Fruit fly (Drosophila melanogaster) ovary, adult (tissue): Measurements from ENCODE around the gene Sf3b1.

Experiments used
- CG17801 ChIP-seq: fragments of 200-800 bp; optimal IDR thresholded peaks from 2 replicates; lab custom pipeline; 2019; ENCODE audit warnings: missing biosample characterization, mild to moderate bottlenecking, missing genetic modification characterization, moderate library complexity; ENCODE audit not compliant: partially characterized antibody

Gene Sf3b1

DNA sequence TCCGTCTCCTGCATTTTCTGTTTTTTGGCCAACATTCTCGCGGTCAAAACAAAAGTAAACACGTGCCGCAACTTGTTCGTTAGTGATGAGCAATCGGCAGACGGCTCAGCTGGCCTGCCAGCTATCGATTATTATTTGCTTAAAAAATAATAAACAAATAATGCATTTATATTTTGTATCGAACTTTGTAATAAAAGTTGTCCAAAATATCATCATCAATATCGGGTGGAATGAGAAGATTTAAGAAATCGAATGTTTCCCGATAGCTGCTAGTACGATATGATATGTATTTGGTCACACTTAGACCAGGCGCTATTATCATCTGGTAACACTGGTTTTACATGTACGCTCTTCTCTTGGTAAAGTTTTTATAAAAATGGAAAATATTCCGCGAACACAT, at the start of gene Sf3b1, which contains the start of gene Nle:
Gene Sf3b1, plus strand, starts transcription at position 311 of the 400 bp plus-strand sequence.
Gene Nle, minus strand, starts transcription at position 92 of the 400 bp plus-strand sequence.
- peak; percentile 28 for TF ChIP-seq CG17801 (GFP tag; lab: Kevin White, UChicago)

DNA sequence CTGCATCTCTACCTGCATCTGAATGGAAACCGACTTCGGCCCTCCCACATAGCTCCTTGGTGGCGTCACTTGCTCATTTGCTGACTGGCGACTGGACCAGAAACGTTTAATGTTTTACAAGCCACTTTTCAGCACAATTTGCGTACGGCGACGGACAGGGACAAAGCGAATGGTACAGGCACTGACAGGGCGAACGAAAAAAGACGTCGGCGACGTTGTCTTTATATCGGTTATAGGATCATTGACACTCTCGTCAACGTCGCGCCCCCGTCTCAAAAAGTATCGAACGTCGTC, 49.6 kb upstream of the Sf3b1 start:
- no peak for TF ChIP-seq CG17801 (GFP tag; lab: Kevin White, UChicago)

DNA sequence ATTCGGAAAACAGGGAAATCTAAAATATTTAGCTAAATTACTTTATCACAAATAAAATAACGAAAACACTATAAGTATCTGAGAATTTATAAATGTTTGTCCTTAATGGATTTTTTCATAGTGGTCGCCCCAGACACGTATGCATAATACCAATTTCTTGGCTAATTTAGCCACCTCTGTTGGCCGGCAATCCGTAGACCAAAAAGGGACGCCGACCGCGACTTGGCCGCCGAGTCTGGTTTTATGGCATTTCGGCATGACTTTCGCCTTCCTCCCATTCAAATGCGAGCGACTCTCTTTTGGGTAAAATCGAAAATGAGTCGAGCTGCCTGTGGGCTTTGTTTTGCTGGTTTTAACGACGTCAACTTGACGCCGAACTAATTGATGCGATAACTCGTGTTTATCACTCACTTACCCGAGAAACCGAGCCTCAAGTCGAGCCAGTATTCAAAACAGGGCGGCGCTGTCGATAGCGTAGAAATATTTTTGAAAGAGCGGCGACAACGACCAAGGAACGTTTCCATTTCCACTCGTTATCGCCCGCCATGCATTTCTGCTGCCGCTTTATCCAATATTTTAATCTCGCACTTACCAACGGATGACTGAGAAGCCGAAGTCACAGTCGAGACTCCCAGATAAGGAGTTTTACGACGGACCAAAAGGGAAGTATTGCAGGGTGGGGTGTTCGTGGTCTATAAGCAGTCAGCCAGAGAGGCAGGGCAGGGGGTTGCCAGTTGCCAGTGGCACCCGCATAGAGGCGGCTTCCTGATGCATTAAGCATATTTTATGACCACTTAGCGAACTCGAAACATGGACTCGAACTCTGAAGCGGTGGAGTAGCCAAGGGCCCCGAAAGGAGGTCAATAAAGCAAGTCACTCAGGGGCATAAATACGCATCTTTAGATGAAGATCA, 48.9 kb upstream of the Sf3b1 start:
- no peak for TF ChIP-seq CG17801 (GFP tag; lab: Kevin White, UChicago)

DNA sequence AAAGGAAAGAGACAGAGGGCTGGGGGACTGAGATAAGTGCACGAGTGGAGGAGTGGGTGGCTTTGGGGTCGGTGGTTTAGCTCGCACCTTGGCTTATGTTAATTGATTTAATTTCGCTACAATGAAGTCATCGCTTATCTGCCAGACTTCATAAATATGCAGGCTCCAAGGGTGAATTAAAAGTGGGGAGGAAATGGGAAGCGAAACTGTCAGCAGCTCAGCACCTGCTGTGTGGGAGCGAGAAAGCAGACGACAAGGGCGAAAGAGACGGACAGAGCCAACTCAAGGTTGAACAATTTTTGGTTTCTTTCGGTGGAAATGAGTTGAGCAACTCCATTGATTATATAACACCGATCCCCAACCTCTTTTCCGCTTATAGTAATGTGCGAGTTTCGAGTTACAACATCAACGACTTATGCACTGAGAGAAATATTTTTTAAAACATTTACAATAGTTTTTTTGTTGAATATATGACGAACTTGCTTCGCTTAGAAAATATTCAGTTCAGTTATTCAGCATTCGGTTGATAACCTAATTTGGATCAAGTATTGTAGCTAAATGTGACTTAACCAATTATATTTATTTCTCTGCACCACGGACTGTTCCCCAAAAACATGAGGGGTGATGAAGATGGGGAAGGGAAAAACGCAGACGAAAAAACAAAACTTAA, 47.7 kb upstream of the Sf3b1 start:
- peak; percentile 62 for TF ChIP-seq CG17801 (GFP tag; lab: Kevin White, UChicago)

DNA sequence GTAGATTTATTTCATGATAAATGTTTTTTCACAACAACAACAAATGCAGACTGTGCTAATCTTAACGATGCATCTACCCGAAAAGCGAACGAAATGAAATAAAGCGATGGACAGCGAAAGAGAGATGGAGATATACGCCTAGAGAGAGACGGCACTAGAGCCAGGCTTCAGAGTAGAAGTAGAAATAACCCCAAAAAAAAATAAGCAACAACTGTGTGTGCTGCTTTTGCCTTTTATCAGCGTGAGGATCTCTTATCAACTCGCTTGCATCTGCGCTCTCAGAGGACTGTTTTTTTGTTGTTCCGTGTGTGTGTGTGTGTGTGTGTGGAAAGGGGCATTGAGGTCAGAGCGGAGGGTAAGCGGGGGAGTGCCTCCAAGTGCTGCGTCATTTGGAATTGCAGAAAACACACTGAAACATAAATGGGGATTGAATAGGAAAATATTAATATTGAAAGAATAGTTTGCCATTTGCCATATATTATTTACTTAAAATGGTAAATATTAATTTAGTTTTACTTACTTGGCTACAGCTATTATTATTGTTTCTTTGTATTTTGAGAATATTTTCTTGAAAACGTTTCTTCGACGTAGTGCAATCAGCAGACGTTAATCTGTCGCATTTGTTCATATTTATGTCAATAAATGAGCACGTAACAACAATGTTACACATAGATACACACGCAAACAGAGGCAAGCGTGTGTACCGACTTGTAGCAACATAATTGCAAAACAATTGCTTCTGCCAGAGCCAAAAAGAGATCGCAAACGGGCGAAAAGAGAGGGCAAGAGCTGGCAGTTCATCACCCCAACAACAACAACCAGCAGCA, 46.9 kb upstream of the Sf3b1 start:
- TF ChIP-seq CG17801 (GFP tag; lab: Kevin White, UChicago), result no peak

DNA sequence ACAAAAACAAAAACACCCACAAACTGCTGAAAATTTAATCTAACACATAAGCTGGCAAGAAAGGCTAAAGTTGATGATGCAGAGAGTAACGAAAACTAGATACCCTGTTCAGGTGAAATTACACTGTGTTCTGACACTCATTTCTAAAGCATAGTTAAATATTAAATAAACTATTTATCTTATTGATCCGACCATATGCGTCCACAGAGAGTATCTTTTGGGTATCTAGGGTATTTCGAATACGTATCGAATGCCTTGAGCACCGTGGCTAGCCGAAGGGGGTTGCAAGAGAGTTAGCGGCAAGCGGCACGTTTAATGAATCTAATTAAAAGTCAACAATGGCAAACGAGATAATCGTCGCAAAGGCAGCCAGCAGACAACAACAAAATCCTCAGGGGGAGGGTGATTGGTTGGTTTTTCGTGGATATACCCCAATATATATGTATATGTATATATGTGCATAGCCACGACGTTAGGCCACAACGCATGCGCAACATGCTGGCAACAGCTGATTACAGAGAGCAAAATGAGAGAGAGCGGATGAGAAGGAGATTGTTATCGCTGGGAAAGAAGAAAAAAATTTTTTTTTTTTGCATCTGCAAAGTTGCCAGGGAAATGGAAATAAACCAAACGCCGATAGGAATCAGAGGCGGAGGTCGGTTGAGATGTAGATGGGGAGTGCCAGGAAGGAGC, 46.1 kb upstream of the Sf3b1 start:
- no peak for TF ChIP-seq CG17801 (GFP tag; lab: Kevin White, UChicago)

DNA sequence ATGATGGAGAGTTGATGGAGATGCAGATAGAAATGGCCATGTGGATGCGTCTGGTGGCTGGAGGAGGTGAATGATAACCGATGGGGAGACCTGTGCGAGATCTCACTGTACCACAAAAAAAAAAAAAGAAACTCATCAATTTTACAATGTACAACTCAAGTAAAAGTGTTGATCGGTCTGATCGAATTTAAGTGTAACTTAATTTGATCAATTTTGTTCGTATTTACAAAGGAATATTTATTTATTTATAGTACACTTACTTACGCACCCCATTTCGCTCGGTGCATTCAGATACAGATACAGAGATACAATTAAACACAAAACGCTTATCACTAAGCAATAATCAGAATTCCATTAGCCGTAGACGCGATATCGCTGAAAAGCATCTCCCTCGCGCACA, 45.4 kb upstream of the Sf3b1 start:
- TF ChIP-seq CG17801 (GFP tag; lab: Kevin White, UChicago), result no peak

DNA sequence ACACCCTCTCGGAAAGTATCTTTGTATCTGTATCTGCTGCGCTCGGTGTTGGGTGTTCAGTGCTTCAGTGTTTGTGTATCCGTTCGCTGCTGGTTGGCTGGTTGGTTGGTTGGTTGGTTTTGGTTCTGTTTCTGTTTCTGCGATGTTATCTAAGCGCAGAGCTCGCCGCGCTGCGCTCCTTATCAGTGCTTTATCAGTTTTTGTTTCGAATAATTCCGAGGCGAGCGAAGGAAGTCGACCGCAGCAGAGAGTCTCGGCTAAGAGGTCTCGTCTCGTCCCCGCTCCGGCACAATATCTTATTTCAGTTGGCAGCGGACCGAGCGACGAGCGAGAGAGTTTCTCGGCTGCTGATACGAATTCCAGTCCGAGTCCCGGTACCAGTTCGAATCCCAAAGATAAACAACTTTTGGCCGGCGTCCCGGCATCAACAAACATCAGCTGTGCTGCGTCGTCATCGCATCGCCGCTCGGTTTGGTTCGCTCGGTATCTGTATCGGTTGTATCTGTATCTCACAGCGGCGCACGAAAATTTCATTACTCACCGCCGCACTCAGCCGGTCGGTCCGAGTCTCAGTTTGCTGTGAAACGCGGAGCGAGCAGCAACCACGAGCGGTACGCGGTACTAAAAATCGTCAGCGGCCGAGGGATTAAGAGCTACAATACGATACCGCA, 44.8 kb upstream of the Sf3b1 start:
- peak; percentile 36 for TF ChIP-seq CG17801 (GFP tag; lab: Kevin White, UChicago)

DNA sequence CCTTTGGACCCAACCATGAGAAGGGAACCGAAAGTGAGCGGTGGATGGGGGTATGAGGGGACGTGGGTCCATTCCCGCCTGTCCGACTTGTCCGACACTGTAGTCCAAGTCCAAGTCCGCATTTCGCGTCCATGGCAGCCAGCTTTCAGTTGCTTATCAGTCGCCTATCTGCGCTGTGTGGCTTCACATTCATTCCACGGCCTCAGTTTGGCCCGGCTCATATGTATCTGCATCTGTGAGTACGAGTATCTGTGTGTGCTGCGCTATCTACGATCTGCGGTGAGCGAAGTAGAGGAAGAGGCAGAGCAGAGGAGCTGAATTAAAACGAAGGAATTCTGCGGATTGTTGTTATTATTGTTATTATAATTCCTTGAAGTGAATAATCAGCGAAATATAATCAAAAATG, 43.6 kb upstream of the Sf3b1 start:
- TF ChIP-seq CG17801 (GFP tag; lab: Kevin White, UChicago), result no peak

DNA sequence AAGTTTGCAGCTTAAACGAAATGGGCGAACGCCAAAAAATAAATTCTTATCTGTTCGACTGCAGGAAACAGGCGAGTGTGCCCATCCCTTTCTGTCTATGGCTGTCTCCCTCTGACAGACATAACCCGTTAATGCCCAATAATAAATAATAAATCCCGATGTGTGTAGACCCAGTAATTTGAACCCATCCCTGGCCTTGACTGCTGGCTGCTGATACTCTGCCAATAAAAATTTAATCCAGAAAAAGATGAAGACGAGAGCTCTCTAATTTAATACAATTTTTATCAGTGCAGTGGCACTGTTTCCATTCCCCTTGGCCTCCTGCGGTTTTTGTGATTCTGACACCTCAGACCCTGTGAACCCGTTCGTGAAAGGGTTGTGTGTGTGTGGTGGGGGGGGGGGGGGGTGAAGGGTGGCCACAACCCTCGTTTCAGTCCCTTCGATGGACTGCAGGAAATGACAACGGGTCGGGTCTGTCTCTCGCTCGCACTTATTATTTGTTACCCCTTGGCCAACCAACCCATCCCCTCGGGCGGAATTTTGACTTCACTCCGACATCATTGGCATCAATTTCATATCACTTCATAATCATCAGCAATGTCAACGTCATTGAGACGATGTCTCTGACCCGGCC, 42.5 kb upstream of the Sf3b1 start:
- TF ChIP-seq CG17801 (GFP tag; lab: Kevin White, UChicago), result no peak

DNA sequence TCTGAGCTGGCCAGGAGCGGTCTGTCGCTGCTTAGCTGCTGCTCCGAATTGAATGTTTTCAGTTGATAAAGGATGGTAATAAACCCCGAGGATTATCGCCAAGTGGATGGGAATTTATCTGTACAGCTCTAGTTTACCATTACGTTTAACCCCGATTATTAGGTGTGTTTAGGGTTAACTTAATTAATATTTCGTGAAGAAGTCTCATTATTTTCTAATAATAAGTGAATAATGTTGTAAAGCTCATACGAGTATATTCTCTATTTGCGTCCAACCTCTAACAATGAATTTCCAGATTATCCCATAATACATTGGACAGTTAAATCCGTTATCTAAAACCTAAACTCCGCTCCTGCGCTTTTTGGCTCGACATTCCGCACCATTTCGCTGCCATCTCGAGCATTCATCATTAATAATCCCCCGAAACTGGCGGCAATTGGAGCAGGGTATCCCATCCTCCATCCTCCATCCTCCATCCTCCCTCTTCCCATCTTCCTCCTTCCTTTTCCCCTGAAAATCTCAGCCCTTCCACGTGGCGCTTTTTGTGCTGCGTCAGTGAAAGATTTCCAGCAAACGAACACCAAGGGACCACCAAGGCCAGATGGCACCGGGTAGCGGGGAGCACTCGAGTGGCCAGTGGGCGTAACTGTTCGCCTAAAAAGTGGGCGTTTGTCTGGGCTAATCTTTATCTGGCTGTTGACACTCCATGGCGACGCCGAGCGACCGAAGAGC, 41.8 kb upstream of the Sf3b1 start:
- TF ChIP-seq CG17801 (GFP tag; lab: Kevin White, UChicago), result no peak

DNA sequence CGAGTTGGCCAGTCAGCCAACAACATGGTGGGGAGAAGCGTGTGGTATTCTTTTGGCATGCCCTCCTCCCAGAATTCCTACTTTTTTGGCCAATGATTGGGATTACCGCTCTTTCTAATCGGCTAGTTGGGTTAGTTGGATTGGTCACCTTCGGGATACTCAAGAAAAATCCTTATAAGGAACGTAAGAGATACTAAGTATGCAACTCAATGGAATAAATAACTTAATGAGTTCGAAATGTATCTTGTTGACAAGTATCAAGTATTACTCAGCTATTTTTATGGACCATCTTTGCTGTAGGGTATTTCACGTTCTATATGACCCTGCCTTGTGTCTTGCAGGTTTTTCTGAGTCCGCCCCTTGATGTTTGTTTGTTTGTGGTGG, 41.2 kb upstream of the Sf3b1 start:
- TF ChIP-seq CG17801 (GFP tag; lab: Kevin White, UChicago), result no peak

DNA sequence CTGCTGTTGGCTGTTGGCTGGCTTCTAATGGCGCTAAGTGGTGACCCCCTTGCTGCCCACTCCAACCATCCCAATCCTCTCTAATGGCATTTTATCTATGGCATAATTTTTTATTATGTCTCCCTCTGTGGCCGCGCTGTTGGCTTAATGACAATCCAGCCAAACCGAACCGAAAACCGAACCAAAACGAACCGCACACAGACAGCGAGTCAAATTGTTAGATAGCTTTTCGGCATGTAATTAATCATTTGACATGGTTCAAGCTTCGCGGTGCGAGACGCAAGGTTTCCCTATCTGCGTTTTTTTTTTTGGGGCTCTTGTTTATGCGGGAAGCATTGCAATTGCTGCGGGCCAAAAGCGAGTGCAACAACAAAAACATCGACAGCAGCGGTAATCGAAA, 40.5 kb upstream of the Sf3b1 start:
- TF ChIP-seq CG17801 (GFP tag; lab: Kevin White, UChicago), result no peak
